Worm (Caenorhabditis elegans) whole organism, L4 larva: ENCODE measurements around the gene D1054.3.

Experiments used
- F44E2.7 ChIP-seq: fragments of 200-800 bp; sonication (Bioruptor generic); IDR thresholded peaks from 2 replicates; pipeline ENCODE4 v2.1.2; 2022; ENCODE audit warnings: missing genetic modification characterization, missing compliant biosample characterization
- T26A8.4 ChIP-seq: fragments of 200-800 bp; sonication (Bioruptor generic); IDR thresholded peaks from 2 replicates; pipeline ENCODE4 v1.3.6; 2022; ENCODE audit warnings: missing genetic modification characterization, missing compliant biosample characterization
- Y5F2A.4 ChIP-seq: fragments of 200-800 bp; sonication (Bioruptor generic); optimal IDR thresholded peaks from 2 replicates; lab custom pipeline; 2018; ENCODE audit warnings: mild to moderate bottlenecking, missing genetic modification characterization, missing compliant biosample characterization
- ZK337.2 ChIP-seq: fragments of 200-800 bp; sonication (Bioruptor generic); IDR thresholded peaks from 2 replicates; pipeline ENCODE4 v1.3.6; 2022; ENCODE audit warnings: missing genetic modification reagents, missing genetic modification characterization, missing compliant biosample characterization
- aha-1 ChIP-seq: fragments of 150-350 bp; peaks from one replicate; lab custom pipeline; 2014; ENCODE audit warnings: missing biosample characterization, missing genetic modification characterization
- ama-1 ChIP-seq: fragments of 150-350 bp; optimal IDR thresholded peaks from 2 replicates; lab custom pipeline; 2014; ENCODE audit warnings: inconsistent platforms, mixed read lengths
- arid-1 ChIP-seq: fragments of 200-800 bp; sonication (Bioruptor generic); conservative IDR thresholded peaks from 2 replicates; pipeline ENCODE4 v1.3.6; 2022; ENCODE audit warnings: missing genetic modification reagents, missing genetic modification characterization, missing compliant biosample characterization
- attf-4 ChIP-seq: sonication (generic microtip); optimal IDR thresholded peaks from 3 replicates; lab custom pipeline; 2017; ENCODE audit warnings: missing biosample characterization, missing genetic modification characterization
- ceh-28 ChIP-seq: fragments of 150-350 bp; optimal IDR thresholded peaks from 2 replicates; lab custom pipeline; 2014; ENCODE audit warnings: missing biosample characterization, missing genetic modification reagents, missing genetic modification characterization
- ceh-44 ChIP-seq: fragments of 200-800 bp; sonication (Bioruptor generic); IDR thresholded peaks from 2 replicates; pipeline ENCODE4 v1.3.6; 2022; ENCODE audit warnings: missing genetic modification reagents, missing genetic modification characterization, missing compliant biosample characterization
- ceh-62 ChIP-seq: sonication (generic microtip); optimal IDR thresholded peaks from 2 replicates; lab custom pipeline; 2017; ENCODE audit warnings: missing biosample characterization, missing genetic modification characterization
- ces-1 ChIP-seq: fragments of 150-350 bp; sonication (generic microtip); optimal IDR thresholded peaks from 4 replicates; lab custom pipeline; 2014; ENCODE audit warnings: missing biosample characterization, missing genetic modification reagents, missing genetic modification characterization
- ctbp-1 ChIP-seq: fragments of 200-800 bp; sonication (Bioruptor generic); IDR thresholded peaks from 2 replicates; pipeline ENCODE4 v1.3.6; 2022; ENCODE audit warnings: missing genetic modification reagents, missing genetic modification characterization, missing compliant biosample characterization
- daf-12 ChIP-seq: fragments of 150-350 bp; optimal IDR thresholded peaks from 2 replicates; lab custom pipeline; 2014; ENCODE audit warnings: missing biosample characterization, missing genetic modification reagents, missing genetic modification characterization
- daf-19 ChIP-seq: fragments of 200-800 bp; sonication (Bioruptor generic); conservative IDR thresholded peaks from 2 replicates; pipeline ENCODE4 v1.3.6; 2022; ENCODE audit warnings: missing genetic modification characterization, missing compliant biosample characterization
- daf-8 ChIP-seq: fragments of 200-800 bp; sonication (Bioruptor generic); IDR thresholded peaks from 2 replicates; pipeline ENCODE4 v1.3.6; 2022; ENCODE audit warnings: missing genetic modification characterization, missing compliant biosample characterization
- dmd-8 ChIP-seq: fragments of 200-800 bp; sonication (Bioruptor generic); IDR thresholded peaks from 2 replicates; pipeline ENCODE4 v1.3.6; 2022; ENCODE audit warnings: missing genetic modification characterization, missing compliant biosample characterization
- dmd-9 ChIP-seq: fragments of 200-800 bp; sonication (Bioruptor generic); IDR thresholded peaks from 2 replicates; pipeline ENCODE4 v1.3.6; 2022; ENCODE audit warnings: missing genetic modification reagents, missing genetic modification characterization, missing compliant biosample characterization
- dpl-1 ChIP-seq: fragments of 150-350 bp; optimal IDR thresholded peaks from 2 replicates; lab custom pipeline; 2014; ENCODE audit warnings: missing biosample characterization, missing genetic modification reagents, missing genetic modification characterization
- duxl-1 ChIP-seq: sonication (generic microtip); optimal IDR thresholded peaks from 2 replicates; lab custom pipeline; 2016; ENCODE audit warnings: mild to moderate bottlenecking, missing genetic modification characterization, moderate library complexity, missing compliant biosample characterization; ENCODE audit not compliant: poor library complexity
- dve-1 ChIP-seq: sonication (generic microtip); optimal IDR thresholded peaks from 2 replicates; lab custom pipeline; 2017; ENCODE audit warnings: antibody characterized with exemption, mild to moderate bottlenecking, missing genetic modification characterization, missing compliant biosample characterization; ENCODE audit not compliant: insufficient read depth
- fkh-10 ChIP-seq: fragments of 150-350 bp; optimal IDR thresholded peaks from 2 replicates; lab custom pipeline; 2014; ENCODE audit warnings: missing biosample characterization, missing genetic modification reagents, missing genetic modification characterization
- hif-1 ChIP-seq, 2 experiments: sonication (generic microtip); optimal IDR thresholded peaks; 2 replicates each; lab custom pipeline; 2016 to 2017; ENCODE audit warnings: missing compliant biosample characterization in 2 of 2, missing genetic modification characterization in 2 of 2, missing genetic modification reagents in 2 of 2, missing genotype in 2 of 2, mild to moderate bottlenecking in 1 of 2
- hlh-11 ChIP-seq: fragments of 200-800 bp; sonication (Bioruptor generic); optimal IDR thresholded peaks from 2 replicates; lab custom pipeline; 2018; ENCODE audit warnings: mild to moderate bottlenecking, missing genetic modification characterization, missing compliant biosample characterization
- lin-13 ChIP-seq: fragments of 150-350 bp; optimal IDR thresholded peaks from 2 replicates; lab custom pipeline; 2014; ENCODE audit warnings: missing biosample characterization, missing genetic modification reagents, missing genetic modification characterization
- lin-29 ChIP-seq: fragments of 200-800 bp; sonication (Bioruptor generic); IDR thresholded peaks from 2 replicates; pipeline ENCODE4 v1.3.6; 2022; ENCODE audit warnings: missing genetic modification reagents, missing genetic modification characterization, missing compliant biosample characterization
- lin-38 ChIP-seq: fragments of 200-800 bp; sonication (Bioruptor generic); IDR thresholded peaks from 2 replicates; pipeline ENCODE4 v1.3.6; 2022; ENCODE audit warnings: missing genetic modification reagents, missing genetic modification characterization, missing compliant biosample characterization
- lir-3 ChIP-seq: sonication (generic microtip); optimal IDR thresholded peaks from 2 replicates; lab custom pipeline; 2016; ENCODE audit warnings: mild to moderate bottlenecking, missing genetic modification characterization, missing compliant biosample characterization
- nhr-10 ChIP-seq: fragments of 150-350 bp; optimal IDR thresholded peaks from 2 replicates; lab custom pipeline; 2014; ENCODE audit warnings: missing biosample characterization, missing genetic modification characterization
- nhr-111 ChIP-seq: fragments of 200-800 bp; sonication (Bioruptor generic); optimal IDR thresholded peaks from 2 replicates; lab custom pipeline; 2018; ENCODE audit warnings: mild to moderate bottlenecking, missing genetic modification characterization, missing compliant biosample characterization
- nhr-237 ChIP-seq: sonication (generic microtip); optimal IDR thresholded peaks from 2 replicates; lab custom pipeline; 2017; ENCODE audit warnings: missing biosample characterization, missing genetic modification characterization
- nhr-28 ChIP-seq: fragments of 150-350 bp; optimal IDR thresholded peaks from 2 replicates; lab custom pipeline; 2014; ENCODE audit warnings: missing biosample characterization, missing genetic modification characterization
- nhr-41 ChIP-seq: fragments of 200-800 bp; sonication (Bioruptor generic); IDR thresholded peaks from 2 replicates; pipeline ENCODE4 v1.3.6; 2022; ENCODE audit warnings: missing genetic modification reagents, missing genetic modification characterization, missing compliant biosample characterization
- nhr-77 ChIP-seq: fragments of 150-350 bp; optimal IDR thresholded peaks from 2 replicates; lab custom pipeline; 2014; ENCODE audit warnings: missing biosample characterization, missing genetic modification characterization
- pha-4 ChIP-seq, 2 experiments: fragments of 150-350 bp in 1 of 2; fragments of 200-800 bp in 1 of 2; sonication (Bioruptor generic) in 1 of 2; IDR thresholded peaks in 1 of 2; optimal IDR thresholded peaks in 1 of 2; 2 replicates each; pipeline versions ENCODE4 v1.3.6 to Lab custom; 2014 to 2022; ENCODE audit warnings: missing genetic modification characterization in 2 of 2, missing genetic modification reagents in 2 of 2, missing biosample characterization in 1 of 2, missing compliant biosample characterization in 1 of 2
- sdz-12 ChIP-seq: fragments of 200-800 bp; sonication (Bioruptor generic); optimal IDR thresholded peaks from 2 replicates; lab custom pipeline; 2018; ENCODE audit warnings: mild to moderate bottlenecking, missing genetic modification characterization, missing compliant biosample characterization
- snpc-1.2 ChIP-seq: fragments of 200-800 bp; sonication (Bioruptor generic); IDR thresholded peaks from 2 replicates; pipeline ENCODE4 v1.3.6; 2022; ENCODE audit warnings: missing genetic modification reagents, missing genetic modification characterization, missing compliant biosample characterization
- spr-3 ChIP-seq: fragments of 200-800 bp; sonication (Bioruptor generic); optimal IDR thresholded peaks from 2 replicates; lab custom pipeline; 2018; ENCODE audit warnings: mild to moderate bottlenecking, missing genetic modification characterization, missing compliant biosample characterization
- tag-97 ChIP-seq: fragments of 200-800 bp; sonication (Bioruptor generic); IDR thresholded peaks from 2 replicates; pipeline ENCODE4 v1.3.6; 2022; ENCODE audit warnings: missing genetic modification characterization, missing compliant biosample characterization
- tra-1 ChIP-seq: fragments of 200-800 bp; sonication (Bioruptor generic); IDR thresholded peaks from 2 replicates; pipeline ENCODE4 v1.3.6; 2022; ENCODE audit warnings: missing genetic modification reagents, missing genetic modification characterization, missing compliant biosample characterization
- unc-62 ChIP-seq, 3 experiments: fragments of 150-350 bp in 1 of 3; sonication (generic microtip); optimal IDR thresholded peaks in 2 of 3; peaks in 1 of 3; 1 replicate in 1 of 3; 2 replicates in 2 of 3; lab custom pipeline; 2014 to 2017; ENCODE audit warnings: missing biosample characterization in 3 of 3, missing genetic modification characterization in 3 of 3, missing genetic modification reagents in 3 of 3, missing genotype in 1 of 3
- zip-2 ChIP-seq: fragments of 150-350 bp; optimal IDR thresholded peaks from 2 replicates; lab custom pipeline; 2014; ENCODE audit warnings: missing biosample characterization, missing genetic modification characterization
- ztf-11 ChIP-seq: fragments of 150-350 bp; optimal IDR thresholded peaks from 2 replicates; lab custom pipeline; 2014; ENCODE audit warnings: missing biosample characterization, missing genetic modification characterization
- ztf-7 ChIP-seq: fragments of 150-350 bp; optimal IDR thresholded peaks from 2 replicates; lab custom pipeline; 2014; ENCODE audit warnings: missing biosample characterization, missing genetic modification characterization

D1054.3 gene

DNA sequence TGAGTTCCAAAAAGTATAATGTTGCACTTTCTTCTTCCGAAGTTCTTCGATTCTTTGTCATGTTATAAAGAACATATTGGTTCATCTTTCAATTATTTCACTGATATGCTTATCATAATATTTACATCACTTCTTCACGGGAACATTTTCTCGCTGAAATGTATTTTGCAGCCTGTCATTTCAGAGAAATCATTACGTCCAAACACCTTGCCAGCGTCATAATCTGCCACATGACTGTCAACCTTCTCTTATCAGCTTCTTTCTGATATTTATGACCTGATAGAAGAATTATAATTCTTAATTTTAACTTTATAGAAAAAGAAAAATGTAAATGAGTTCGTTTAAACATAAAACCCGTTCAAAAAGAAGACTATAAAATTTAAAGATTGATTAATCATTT, 30.8 kb downstream of the D1054.3 start (continued):
- TF ChIP-seq lir-3 (no peak), unc-62 (GFP tag; optimal IDR thresholded peaks at IDR 0.05 in 1 of 2; lab: Kevin White, UChicago) (no peak), unc-62 (tag; optimal IDR thresholded peaks at IDR 0.05; lab: Kevin White, UChicago) (no peak), ZK337.2 (GFP tag; lab: Robert Waterston, UW) (no peak), tag-97 (no peak), hlh-11 (tag; lab: Kevin White, UChicago) (peak; percentile 95), ces-1 (no peak)

DNA sequence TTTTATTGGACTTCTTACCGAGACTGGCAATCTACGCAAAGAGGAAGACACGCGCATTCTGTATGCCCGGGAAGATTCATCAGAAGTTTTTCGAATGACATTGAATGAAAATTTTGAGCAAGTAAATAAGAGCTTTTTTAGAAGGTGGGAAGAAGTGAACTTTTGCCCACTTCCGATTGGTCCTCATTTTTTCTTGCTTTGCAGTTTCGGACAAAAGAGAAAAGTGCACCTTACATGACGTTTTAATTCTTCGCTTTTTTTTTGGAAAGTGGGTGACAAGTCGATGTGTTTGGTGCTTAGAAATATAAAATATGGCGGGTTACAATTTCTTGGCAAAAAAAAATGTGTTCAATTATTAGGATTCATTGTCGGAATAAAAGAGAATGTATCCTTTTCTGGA, 33.1 kb downstream of the D1054.3 start, which contains the start of gene secs-1:
secs-1 (minus strand) TSS at position 101 of the 400 bp plus-strand sequence.
- TF ChIP-seq F44E2.7 (GFP tag; lab: Robert Waterston, UW) (no peak), Y5F2A.4 (GFP tag; lab: Kevin White, UChicago) (no peak), ceh-62 (tag; lab: Kevin White, UChicago) (no peak), snpc-1.2 (no peak), nhr-10 (tag; lab: Kevin White, UChicago) (no peak), spr-3 (GFP tag; lab: Kevin White, UChicago) (no peak), lin-13 (GFP tag; lab: Kevin White, UChicago) (no peak)

DNA sequence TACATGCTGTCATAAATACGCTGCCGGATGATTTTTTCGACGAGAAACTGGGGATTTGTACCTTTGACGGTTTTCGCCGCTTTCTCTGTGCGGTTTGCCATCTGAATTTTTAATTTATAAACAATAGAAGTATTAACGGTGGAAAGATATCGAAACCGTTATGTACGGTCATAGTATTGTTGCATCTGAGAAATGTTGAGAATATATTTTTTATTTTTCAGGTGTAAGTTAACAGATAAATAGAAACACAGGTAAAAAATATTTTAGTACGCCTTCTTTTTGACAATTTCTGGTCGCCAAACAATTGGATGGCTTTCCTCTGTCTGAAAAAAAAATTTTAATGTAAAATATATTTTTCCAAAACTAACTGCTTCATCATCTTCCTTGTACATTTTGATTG, 34.7 kb downstream of the D1054.3 start, which contains the start of gene prp-38:
prp-38 (minus strand) TSS at position 101 of the 400 bp plus-strand sequence.
- TF ChIP-seq aha-1 (peak; percentile 70), nhr-28 (tag; lab: Kevin White, UChicago) (no peak)
- TF ChIP-seq, all 104 proteins: peak for 1

DNA sequence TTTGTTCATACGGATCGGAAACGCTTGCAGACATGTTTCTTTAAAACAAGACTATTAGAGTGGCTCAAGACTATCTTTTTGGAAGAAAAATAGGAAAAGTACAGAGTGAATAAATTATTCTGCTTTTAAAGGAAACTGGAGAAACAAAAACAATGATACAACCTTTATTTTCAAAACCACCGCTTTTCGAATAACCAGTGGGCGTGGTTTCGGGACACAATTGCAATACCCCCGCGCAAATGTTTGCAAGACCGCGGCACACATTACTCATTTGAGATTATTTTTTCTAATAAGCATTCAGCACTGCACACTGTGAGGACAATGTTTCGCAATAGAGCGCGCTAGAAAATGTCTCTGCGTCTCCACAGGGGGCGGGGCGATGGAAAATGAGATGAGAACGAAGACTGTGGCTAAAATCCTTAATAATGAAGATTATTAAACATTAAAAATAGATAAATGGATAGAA, 36.6 kb downstream of the D1054.3 start, which contains the start of gene plrg-1:
plrg-1 (minus strand) TSS at position 51 of the 466 bp plus-strand sequence.
- TF ChIP-seq duxl-1 (tag; lab: Kevin White, UChicago) (peak; percentile 90), arid-1 (GFP tag; lab: Robert Waterston, UW) (peak; percentile 91), aha-1 (peak; percentile 95), ama-1 (lab: Kevin White, UChicago) (no peak), zip-2 (peak; percentile 12), ztf-7 (no peak), hlh-11 (tag; lab: Kevin White, UChicago) (peak; percentile 89), sdz-12 (GFP tag; lab: Kevin White, UChicago) (no peak), lin-38 (peak; percentile 93), dpl-1 (GFP tag; lab: Kevin White, UChicago) (peak; percentile 82), nhr-111 (no peak), ceh-28 (tag; lab: Kevin White, UChicago) (no peak), nhr-77 (peak; percentile 83), hif-1 (tag; optimal IDR thresholded peaks at IDR 0.05; lab: Kevin White, UChicago) (peak in 1 of 2 experiments; percentile 80), nhr-28 (tag; lab: Kevin White, UChicago) (peak; percentile 85), dmd-8 (peak; percentile 78; the same call in 1 of the 2 replicates), daf-12 (tag; lab: Kevin White, UChicago) (no peak), tra-1 (GFP tag; lab: Robert Waterston, UW) (peak; percentile 81), daf-8 (GFP tag; lab: Robert Waterston, UW) (no peak), daf-19 (GFP tag; lab: Robert Waterston, UW) (peak; percentile 68; the same call in 1 of the 2 replicates), ctbp-1 (GFP tag; lab: Robert Waterston, UW) (peak; percentile 88), dmd-9 (peak; percentile 47; the same call in 1 of the 2 replicates), pha-4 (GFP tag; IDR thresholded peaks at IDR 0.05; lab: Robert Waterston, UW) (peak; percentile 88), pha-4 (tag; optimal IDR thresholded peaks at IDR 0.05; lab: Kevin White, UChicago) (peak; percentile 58), snpc-1.2 (peak; percentile 67; the same call in 1 of the 2 replicates), fkh-10 (GFP tag; lab: Kevin White, UChicago) (peak; percentile 50), lin-29 (GFP tag; lab: Robert Waterston, UW) (peak; percentile 76), unc-62 (GFP tag; optimal IDR thresholded peaks at IDR 0.05 in 1 of 2; lab: Kevin White, UChicago) (peak in 1 of 2 experiments; percentile 69), unc-62 (tag; optimal IDR thresholded peaks at IDR 0.05; lab: Kevin White, UChicago) (no peak), nhr-41 (GFP tag; lab: Robert Waterston, UW) (peak; percentile 29; the same call in 1 of the 2 replicates), ceh-44 (GFP tag; lab: Robert Waterston, UW) (peak; percentile 89), attf-4 (no peak), T26A8.4 (GFP tag; lab: Robert Waterston, UW) (peak; percentile 93), nhr-237 (tag; lab: Kevin White, UChicago) (no peak), ztf-11 (no peak), dve-1 (tag; lab: Kevin White, UChicago) (peak; percentile 91)
